Fruit fly (Drosophila melanogaster): ENCODE data around the gene mTTF.

dm6 chr2L:14374024-14374423 is 25.4 kb upstream of the mTTF start:
- TF ChIP-seq ovo (GFP tag; optimal IDR thresholded peaks at IDR 0.05) (no peak), tj (GFP tag; optimal IDR thresholded peaks at IDR 0.05) (no peak), CG7045 (GFP tag; optimal IDR thresholded peaks at IDR 0.05) (no peak), pad (GFP tag; optimal IDR thresholded peaks at IDR 0.05) (no peak), CG11617 (GFP tag; optimal IDR thresholded peaks at IDR 0.05) (no peak), CG7101 (tag; optimal IDR thresholded peaks at IDR 0.05) (no peak), cic (GFP tag; optimal IDR thresholded peaks at IDR 0.05) (no peak), CG33017 (tag; optimal IDR thresholded peaks at IDR 0.05) (no peak), CG12768 (GFP tag; optimal IDR thresholded peaks at IDR 0.05) (no peak), cnc (optimal IDR thresholded peaks at IDR 0.05) (no peak), toe (GFP tag; optimal IDR thresholded peaks at IDR 0.05) (no peak), CG14711 (tag; optimal IDR thresholded peaks at IDR 0.05) (no peak), kay (GFP tag; ENCODE audit: borderline replicate concordance) (no peak), Hr96 (GFP tag; optimal IDR thresholded peaks at IDR 0.05) (no peak)
